Worm (Caenorhabditis elegans) whole organism, young adult: ENCODE measurements around the gene figl-1.

Experiments
- lsy-27 ChIP-seq: sonication (generic microtip); optimal IDR thresholded peaks from 2 replicates; lab custom pipeline; 2017; ENCODE audit warnings: missing genetic modification characterization, mild to moderate bottlenecking, missing compliant biosample characterization, antibody characterized with exemption, missing genotype, borderline replicate concordance; ENCODE audit not compliant: insufficient read depth
- nfya-2 ChIP-seq: fragments of 200-800 bp; sonication (Bioruptor generic); IDR thresholded peaks from 2 replicates; pipeline ENCODE4 v1.3.6; 2022; ENCODE audit warnings: missing genetic modification reagents, missing genetic modification characterization, missing compliant biosample characterization
- snpc-4 ChIP-seq, 5 experiments: fragments of 150-350 bp in 1 of 5; sonication (generic microtip) in 4 of 5; optimal IDR thresholded peaks; 2 replicates each; lab custom pipeline; 2014 to 2018; ENCODE audit warnings: missing genetic modification characterization in 5 of 5, missing biosample characterization in 3 of 5, antibody characterized with exemption in 2 of 5, mild to moderate bottlenecking in 2 of 5, missing compliant biosample characterization in 2 of 5, missing genotype in 2 of 5, moderate library complexity in 2 of 5, missing genetic modification reagents in 1 of 5
- zfh-2 ChIP-seq: fragments of 200-800 bp; sonication (Bioruptor generic); conservative IDR thresholded peaks from 2 replicates; pipeline ENCODE4 v1.3.6; 2022; ENCODE audit warnings: missing genetic modification reagents, missing genetic modification characterization, missing compliant biosample characterization
- ztf-18 ChIP-seq: sonication (generic microtip); optimal IDR thresholded peaks from 2 replicates; lab custom pipeline; 2016; ENCODE audit warnings: missing genotype, mild to moderate bottlenecking, missing genetic modification characterization, missing compliant biosample characterization
- ztf-26 ChIP-seq: sonication (generic microtip); optimal IDR thresholded peaks from 2 replicates; lab custom pipeline; 2017; ENCODE audit warnings: missing genetic modification characterization, missing compliant biosample characterization

- TF ChIP-seq snpc-4 (GFP tag; optimal IDR thresholded peaks at IDR 0.05; lab: Kevin White, UChicago) (no peak), snpc-4 (tag; optimal IDR thresholded peaks at IDR 0.05; lab: Kevin White, UChicago) (no peak), zfh-2 (GFP tag; lab: Robert Waterston, UW) (no peak), ztf-18 (tag; lab: Kevin White, UChicago) (no peak), lsy-27 (tag; lab: Kevin White, UChicago) (no peak), nfya-2 (GFP tag; lab: Robert Waterston, UW) (no peak), ztf-26 (tag; lab: Kevin White, UChicago) (no peak)
Measured at ce11 chrV:4299741-4300140, 46.1 kb downstream of the figl-1 start, which contains the start of gene ZC132.3.
